Fruit fly (Drosophila melanogaster) ovary, adult (tissue): Measurements from ENCODE around the gene fax.

Experiments
- CG17801 ChIP-seq: fragments of 200-800 bp; optimal IDR thresholded peaks from 2 replicates; lab custom pipeline; 2019; ENCODE audit warnings: missing biosample characterization, mild to moderate bottlenecking, missing genetic modification characterization, moderate library complexity; ENCODE audit not compliant: partially characterized antibody

The fax gene

DNA sequence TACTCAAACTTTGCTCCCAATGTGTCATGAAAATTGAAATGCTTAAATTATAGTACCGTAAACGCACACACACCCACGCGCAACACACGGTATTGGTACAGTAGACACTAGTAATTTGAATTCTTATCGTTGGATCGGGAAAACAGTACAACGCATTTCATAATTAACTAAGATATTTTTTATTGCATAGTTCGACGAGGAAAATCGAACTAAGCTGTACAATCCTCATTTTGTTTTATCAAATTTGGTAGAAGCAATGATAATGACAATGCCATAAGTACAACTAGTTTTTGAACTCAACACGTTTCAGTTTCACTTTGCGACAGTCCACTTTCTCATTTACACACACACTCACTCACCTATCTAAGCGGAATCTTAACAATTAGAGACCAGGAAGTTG, 30.9 kb downstream of the fax start:
- peak; percentile 74 for TF ChIP-seq CG17801 (GFP tag; lab: Kevin White, UChicago)

DNA sequence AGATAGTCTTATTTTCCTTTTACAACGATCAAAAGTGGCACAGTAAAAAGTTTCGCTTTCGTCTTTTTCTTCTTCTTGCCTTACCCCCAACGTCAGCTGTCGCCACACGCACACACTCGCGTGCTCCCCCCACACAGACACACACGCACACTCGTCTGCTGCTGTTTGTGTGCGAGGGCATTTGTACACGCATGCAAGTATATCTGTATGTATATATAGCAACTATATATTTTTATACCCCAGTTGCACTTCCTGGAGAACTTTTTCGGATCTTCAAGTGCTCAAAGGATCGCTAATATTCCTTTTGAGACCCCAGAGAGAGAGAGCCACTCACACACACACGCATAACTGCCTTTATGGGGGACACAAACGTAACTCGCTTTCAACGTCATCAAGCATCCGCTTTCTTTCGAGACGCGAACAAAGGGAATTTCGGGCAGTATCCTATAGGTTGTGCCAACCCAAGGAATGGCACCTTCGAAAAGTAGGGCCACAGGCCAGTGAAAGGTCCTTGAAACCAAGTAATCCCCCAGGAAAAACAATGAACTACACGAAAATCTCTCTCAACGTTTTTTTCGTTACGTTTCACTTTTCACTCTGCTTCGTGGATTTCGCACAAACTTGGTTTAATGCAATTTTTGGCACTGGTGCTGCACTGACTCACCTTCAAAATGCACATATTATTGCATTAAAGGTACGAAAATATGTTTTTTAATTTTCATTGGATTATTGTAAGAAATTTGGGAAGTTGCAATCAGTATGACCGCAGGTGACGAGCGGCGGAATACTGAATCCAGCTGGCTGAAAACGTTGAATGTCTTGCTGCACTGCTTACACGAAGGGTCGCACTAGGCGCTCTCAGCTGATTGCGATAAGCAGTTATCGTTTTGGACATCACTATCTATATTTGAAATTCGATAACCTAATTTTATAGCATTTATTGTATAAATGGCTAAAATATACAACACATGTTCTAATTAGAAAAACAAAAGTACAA, 33.6 kb downstream of the fax start, which contains the start of gene roq:
Gene roq, minus strand, starts transcription at position 799 of the 997 bp plus-strand sequence.
- peak; percentile 21 for TF ChIP-seq CG17801 (GFP tag; lab: Kevin White, UChicago)

DNA sequence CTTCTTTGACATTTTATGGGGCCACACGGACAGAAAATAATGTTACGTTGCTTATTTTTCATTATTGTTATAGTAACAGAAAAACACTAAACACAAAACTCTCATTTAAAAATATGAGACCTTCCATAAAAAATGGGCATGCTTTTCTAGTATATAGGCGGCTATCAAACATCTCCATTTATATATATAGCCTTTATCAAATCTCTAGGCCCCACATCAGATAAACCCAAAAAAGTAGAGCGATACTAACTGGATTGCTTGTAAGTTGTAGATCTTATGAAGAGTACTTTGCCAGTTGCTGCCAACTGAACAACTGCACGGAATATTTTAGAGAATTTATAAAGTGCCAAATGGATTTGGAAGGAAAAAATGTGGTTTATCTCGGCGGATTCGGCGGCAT, 42.1 kb downstream of the fax start, which contains the start of gene CG18814:
Gene CG18814, plus strand, starts transcription at position 301 of the 400 bp plus-strand sequence.
- TF ChIP-seq CG17801 (GFP tag; lab: Kevin White, UChicago) = no peak

DNA sequence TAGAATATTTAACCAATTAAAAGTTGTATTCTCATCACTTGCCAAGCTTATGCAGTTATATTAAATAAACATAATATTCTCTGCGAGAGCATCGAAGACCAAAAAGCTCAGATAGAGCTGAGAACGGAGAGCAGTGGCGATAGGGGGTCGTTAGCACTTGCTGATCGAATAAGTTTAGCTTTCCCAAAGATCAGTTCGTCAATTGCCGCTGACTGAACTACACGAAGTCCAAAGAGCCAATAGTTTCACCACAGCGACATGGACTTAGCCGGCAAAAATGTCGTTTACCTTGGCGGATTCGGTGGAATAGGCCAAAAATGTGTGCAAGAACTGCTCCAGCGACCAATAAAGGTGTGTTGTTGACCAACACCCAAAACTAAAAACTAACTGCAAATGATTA, 43.4 kb downstream of the fax start, which contains the start of gene CG4842:
Gene CG4842, plus strand, starts transcription at position 191 of the 400 bp plus-strand sequence.
- TF ChIP-seq CG17801 (GFP tag; lab: Kevin White, UChicago) = no peak

DNA sequence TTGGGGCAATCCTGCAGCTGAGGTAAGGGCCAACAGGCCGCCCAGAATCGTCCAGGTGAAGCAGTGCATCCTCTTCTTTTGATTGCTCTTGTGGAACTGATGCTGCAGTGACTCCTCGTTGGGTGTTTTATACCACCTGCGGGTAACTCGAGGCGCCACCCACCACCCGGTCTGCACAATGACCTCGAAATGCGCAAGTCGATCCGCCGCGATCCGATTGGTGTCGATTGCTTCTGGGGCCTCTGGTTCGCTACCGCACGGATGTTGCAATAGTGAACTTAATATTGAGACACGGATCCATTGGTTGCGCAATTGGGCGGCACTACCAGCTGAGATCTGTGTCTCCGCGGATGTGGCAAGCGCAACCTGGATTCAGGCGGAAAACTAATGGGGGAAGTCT, 44.4 kb downstream of the fax start, which contains the start of gene Cpr72Ec:
Gene Cpr72Ec, minus strand, starts transcription at position 101 of the 400 bp plus-strand sequence.
- TF ChIP-seq CG17801 (GFP tag; lab: Kevin White, UChicago) = no peak

DNA sequence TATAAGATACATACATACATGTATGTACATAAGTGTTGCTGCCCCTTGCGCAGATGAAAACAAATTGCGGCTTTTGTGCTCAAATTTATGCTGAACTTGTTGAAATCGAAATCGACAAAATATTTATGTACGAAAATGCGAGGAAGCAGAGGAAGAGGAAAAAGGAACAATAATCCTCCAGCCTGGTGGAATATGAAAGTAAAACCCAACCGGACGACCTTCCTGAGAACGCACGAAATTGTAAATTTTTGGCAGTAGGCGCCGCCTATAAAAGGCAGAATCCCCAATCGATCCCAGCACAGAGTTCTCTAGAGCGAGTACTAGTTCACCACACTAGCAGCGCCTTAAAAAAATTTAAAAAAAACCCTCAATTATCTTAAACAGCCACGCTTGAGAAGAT, 47.0 kb downstream of the fax start, which contains the start of gene Cpr72Eb:
Gene Cpr72Eb, plus strand, starts transcription at position 301 of the 400 bp plus-strand sequence.
- no peak for TF ChIP-seq CG17801 (GFP tag; lab: Kevin White, UChicago)

DNA sequence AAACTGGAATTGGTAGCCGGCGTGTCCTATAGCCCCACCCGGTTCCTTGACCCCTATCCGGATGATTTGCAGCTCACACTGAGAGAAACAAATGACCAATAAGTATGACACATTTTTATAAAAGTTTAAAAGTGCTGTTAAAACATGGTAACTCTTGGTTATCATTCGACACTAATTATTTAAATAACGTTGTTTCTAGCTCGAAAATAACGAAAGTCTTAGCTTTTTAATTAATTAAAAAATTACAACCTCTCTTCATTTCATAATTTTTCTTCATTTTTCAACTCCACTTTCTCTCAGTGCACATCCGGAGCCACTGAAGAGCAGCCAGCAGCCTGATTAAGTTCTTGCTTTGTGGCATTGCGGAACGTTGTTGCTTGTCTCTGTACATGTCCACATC, 47.4 kb downstream of the fax start:
- TF ChIP-seq CG17801 (GFP tag; lab: Kevin White, UChicago) = no peak

DNA sequence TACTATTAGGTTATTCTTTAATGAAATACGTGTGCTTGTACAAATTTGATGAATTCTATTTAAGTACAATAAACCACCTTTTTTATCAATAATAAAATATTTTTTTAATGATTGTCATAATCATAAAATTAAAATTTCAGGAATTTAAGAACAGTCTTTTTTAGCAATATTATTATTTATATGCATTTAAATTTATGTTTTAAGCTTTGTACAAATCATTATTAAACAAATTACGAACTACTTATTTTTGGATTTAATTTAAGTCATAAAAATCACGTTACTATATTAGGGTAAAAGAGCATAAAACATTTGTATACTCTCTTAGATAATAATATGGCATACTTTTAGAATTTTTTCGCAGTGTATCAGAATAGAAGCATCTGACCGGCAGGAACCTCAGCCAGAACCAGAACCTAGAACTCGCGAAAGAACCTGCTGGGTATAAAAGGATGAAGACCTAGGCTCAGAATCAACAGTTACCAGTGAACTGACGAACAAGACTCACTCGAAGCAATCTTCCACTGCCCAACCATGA, 49.4 kb downstream of the fax start, which contains the start of gene Cpr72Ea:
Gene Cpr72Ea, plus strand, starts transcription at position 485 of the 535 bp plus-strand sequence.
- TF ChIP-seq CG17801 (GFP tag; lab: Kevin White, UChicago) = no peak

DNA sequence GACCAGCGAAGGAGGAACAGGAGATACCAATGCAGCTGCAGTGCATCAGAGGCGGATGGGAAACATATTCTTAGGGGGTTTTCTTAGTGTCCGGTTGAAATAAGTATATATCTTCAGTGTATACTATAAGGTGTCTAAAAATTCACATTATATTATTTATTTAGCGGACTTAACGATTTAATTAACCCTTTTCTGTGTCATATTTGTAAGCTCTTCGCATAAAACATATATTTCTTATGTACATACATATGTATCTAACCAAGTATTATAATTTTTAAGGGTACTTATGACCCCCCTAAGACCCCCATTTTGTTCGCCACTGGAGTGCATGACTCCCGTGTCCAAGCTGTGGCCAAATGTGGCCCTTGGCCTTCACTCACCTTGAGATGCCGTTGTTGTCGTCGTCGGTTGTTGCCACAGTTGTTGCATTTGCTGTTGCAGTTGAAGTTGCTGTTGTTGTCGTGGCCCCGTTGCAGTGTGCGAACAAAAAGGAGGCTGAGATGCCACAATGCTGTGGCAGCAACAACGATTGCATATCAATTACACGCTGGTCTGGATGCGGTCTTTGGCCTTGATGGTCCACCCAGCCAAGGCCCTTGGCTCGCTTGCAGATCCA, 50.3 kb downstream of the fax start:
- no peak for TF ChIP-seq CG17801 (GFP tag; lab: Kevin White, UChicago)

DNA sequence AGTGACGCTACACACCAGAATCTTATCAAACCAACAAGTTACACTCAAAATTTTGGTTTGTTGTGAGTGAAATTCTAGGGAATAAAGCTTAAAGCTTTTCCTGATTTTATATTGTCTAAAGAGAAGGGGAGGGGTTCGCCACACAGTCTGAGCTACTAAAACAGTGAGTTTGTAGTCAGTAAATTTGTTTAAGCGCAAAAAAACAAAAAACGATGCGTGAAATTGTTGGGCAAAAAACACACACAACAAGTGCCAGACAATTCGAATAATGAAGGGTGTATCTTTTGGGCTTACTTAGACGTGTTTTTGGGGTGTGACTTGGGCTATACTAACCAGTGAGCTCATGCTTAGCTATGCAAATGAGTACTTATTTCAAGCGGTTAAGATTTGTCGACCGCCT, 51.8 kb downstream of the fax start:
- no peak for TF ChIP-seq CG17801 (GFP tag; lab: Kevin White, UChicago)

DNA sequence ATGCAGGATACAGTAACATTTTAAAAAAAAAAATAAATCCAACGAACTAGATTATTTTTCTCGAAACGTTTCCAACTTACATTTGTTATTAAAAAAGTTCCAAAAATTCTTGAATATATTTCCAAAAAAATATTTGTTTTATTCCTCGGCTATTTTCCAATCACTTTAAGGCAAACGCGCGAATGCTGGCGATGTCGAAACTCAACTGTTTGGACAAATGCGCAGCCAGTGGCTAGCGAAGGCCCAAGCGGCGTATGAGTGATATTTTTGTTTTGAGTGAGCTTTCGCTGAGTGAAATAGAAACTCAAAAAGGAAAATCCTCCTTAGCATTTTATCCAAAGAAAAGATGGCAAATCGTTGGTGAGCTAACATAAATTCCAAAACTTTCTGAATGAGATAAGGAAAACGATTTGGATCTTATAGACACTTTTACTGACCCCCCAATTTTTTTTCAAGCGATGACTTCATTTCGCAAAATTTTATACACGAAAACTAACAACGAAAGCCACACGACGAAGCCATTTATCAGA, 52.3 kb downstream of the fax start, which contains the start of gene ringer:
Gene ringer, minus strand, starts transcription at position 210 of the 530 bp plus-strand sequence.
- no peak for TF ChIP-seq CG17801 (GFP tag; lab: Kevin White, UChicago)

DNA sequence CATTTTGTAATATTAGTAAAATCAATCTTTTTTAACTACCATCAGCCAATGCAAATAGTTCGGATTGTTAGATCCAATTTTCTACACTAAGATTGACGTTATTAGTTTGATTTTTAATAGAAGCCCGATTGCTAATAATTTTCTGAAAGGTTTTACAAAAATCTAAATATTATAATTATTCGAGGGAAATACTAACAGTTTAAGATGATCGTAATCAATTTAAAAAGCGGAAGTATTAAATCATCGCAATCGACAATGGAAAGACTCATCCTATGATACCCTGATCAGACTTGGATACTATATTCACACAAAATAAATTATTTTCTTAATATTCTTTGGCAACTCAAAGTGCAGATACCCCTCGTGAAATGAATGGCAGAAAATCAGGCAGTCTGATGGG, 53.8 kb downstream of the fax start:
- TF ChIP-seq CG17801 (GFP tag; lab: Kevin White, UChicago) = no peak

DNA sequence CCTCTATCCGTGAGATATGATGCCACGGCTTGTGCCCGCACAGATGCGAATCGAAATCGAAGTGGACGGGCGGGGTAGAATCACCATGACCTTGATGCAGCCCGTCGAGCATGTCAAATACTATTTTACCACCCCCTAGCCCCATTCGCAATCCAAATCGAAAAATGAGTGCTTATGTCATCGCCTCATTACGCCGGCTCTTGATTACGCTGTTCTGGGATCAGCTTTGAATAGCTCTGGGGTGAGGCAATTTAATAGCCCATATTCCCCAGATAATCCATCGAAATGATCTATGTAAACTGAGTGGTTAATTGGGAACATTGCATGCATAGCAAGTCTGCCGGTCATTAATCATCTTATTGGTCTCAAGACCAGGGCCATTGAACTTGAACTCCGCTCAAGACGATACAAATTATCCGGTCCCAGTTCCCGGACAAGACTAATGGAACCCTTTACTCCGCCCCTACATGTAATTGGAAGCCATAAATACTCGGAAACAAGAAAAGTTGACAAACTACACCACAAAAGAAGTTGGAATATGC, 54.4 kb downstream of the fax start:
- no peak for TF ChIP-seq CG17801 (GFP tag; lab: Kevin White, UChicago)

DNA sequence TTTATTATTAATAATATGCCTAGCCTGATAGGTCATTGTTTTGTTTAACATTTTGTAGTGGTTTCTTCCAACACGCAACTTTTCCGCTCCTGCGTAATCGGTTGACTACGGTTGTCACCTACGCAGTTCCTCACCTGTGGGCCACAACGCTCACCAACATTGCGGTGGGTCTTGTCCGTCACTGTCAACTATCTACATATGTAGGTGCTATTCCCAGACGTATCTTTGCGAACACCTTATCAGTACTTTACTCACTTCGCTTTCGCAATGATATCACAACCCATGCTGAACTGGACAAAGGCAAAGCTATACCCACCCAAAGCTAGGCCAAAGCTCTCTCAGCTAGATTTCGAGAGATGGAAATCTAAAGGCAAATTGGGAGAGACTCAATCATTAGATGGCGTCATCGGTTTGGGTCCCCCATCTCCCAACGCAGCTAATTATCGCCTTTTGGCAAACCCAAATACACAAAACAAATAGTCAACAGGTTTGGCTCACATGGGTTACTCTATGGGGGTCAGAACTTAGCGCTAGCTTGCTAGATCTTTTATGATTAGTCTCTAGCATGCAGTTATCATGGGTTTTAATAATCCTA, 55.4 kb downstream of the fax start:
- TF ChIP-seq CG17801 (GFP tag; lab: Kevin White, UChicago) = no peak
